Worm (Caenorhabditis elegans) whole organism, young adult: ENCODE data around the gene fbxa-47.

Experiments used
- B0035.1 ChIP-seq: sonication (generic microtip); optimal IDR thresholded peaks from 2 replicates; lab custom pipeline; 2016; ENCODE audit warnings: missing genetic modification characterization, mild to moderate bottlenecking, missing compliant biosample characterization, missing genotype, missing genetic modification reagents
- B0336.3 ChIP-seq: fragments of 200-800 bp; sonication (Bioruptor generic); IDR thresholded peaks from 2 replicates; pipeline ENCODE4 v1.3.6; 2022; ENCODE audit warnings: missing genetic modification characterization, missing compliant biosample characterization
- C17E4.6 ChIP-seq: fragments of 200-800 bp; sonication (Bioruptor generic); IDR thresholded peaks from 2 replicates; pipeline ENCODE4 v1.3.6; 2022; ENCODE audit warnings: missing genetic modification reagents, missing genetic modification characterization, missing compliant biosample characterization
- F22D6.2 ChIP-seq: sonication (generic microtip); optimal IDR thresholded peaks from 2 replicates; lab custom pipeline; 2016; ENCODE audit warnings: mild to moderate bottlenecking, missing genetic modification characterization, missing compliant biosample characterization
- F33H1.4 ChIP-seq: fragments of 200-800 bp; sonication (Bioruptor generic); IDR thresholded peaks from 2 replicates; pipeline ENCODE4 v1.3.6; 2022; ENCODE audit warnings: missing genetic modification reagents, missing genetic modification characterization, missing compliant biosample characterization
- F39B2.1 ChIP-seq: fragments of 200-800 bp; sonication (Bioruptor generic); IDR thresholded peaks from 2 replicates; pipeline ENCODE4 v1.3.6; 2022; ENCODE audit warnings: missing genetic modification reagents, missing genetic modification characterization, missing compliant biosample characterization
- F49E8.2 ChIP-seq: sonication (generic microtip); optimal IDR thresholded peaks from 3 replicates; lab custom pipeline; 2017; ENCODE audit warnings: missing genetic modification characterization, mild to moderate bottlenecking, missing compliant biosample characterization, antibody characterized with exemption, moderate library complexity; ENCODE audit not compliant: insufficient read depth
- F55B11.4 ChIP-seq: sonication (generic microtip); optimal IDR thresholded peaks from 2 replicates; lab custom pipeline; 2016; ENCODE audit warnings: missing compliant biosample characterization, missing genetic modification characterization, borderline replicate concordance; ENCODE audit not compliant: insufficient read depth
- F57A8.1 ChIP-seq: fragments of 200-800 bp; sonication (Bioruptor generic); optimal IDR thresholded peaks from 2 replicates; lab custom pipeline; 2018; ENCODE audit warnings: mild to moderate bottlenecking, missing genetic modification characterization, moderate library complexity, missing compliant biosample characterization
- K12H6.12 ChIP-seq: fragments of 200-800 bp; sonication (Bioruptor generic); optimal IDR thresholded peaks from 2 replicates; lab custom pipeline; 2018; ENCODE audit warnings: mild to moderate bottlenecking, missing genetic modification characterization, missing compliant biosample characterization
- Y53F4B.3 ChIP-seq: fragments of 200-800 bp; sonication (Bioruptor generic); IDR thresholded peaks from 2 replicates; pipeline ENCODE4 v1.3.6; 2022; ENCODE audit warnings: missing genetic modification reagents, missing genetic modification characterization, missing compliant biosample characterization
- Y67H2A.10 ChIP-seq: fragments of 200-800 bp; sonication (Bioruptor generic); conservative IDR thresholded peaks from 2 replicates; pipeline ENCODE4 v1.3.6; 2022; ENCODE audit warnings: missing genetic modification reagents, missing genetic modification characterization, missing compliant biosample characterization
- ama-1 ChIP-seq, 3 experiments: fragments of 150-350 bp in 1 of 3; sonication (generic microtip) in 2 of 3; optimal IDR thresholded peaks; 2 replicates each; lab custom pipeline; 2014 to 2018; ENCODE audit warnings: missing biosample characterization in 2 of 3, missing genetic modification characterization in 2 of 3, missing genetic modification reagents in 2 of 3
- atf-7 ChIP-seq: sonication (generic microtip); optimal IDR thresholded peaks from 2 replicates; lab custom pipeline; 2017; ENCODE audit warnings: mild to moderate bottlenecking, missing genetic modification characterization, missing compliant biosample characterization
- bed-1 ChIP-seq: fragments of 200-800 bp; sonication (Bioruptor generic); IDR thresholded peaks from 2 replicates; pipeline ENCODE4 v1.3.6; 2022; ENCODE audit warnings: missing genetic modification reagents, missing genetic modification characterization, missing compliant biosample characterization
- cebp-2 ChIP-seq: fragments of 200-800 bp; sonication (Bioruptor generic); IDR thresholded peaks from 2 replicates; pipeline ENCODE4 v1.3.6; 2022; ENCODE audit warnings: missing genetic modification characterization, missing compliant biosample characterization
- ceh-100 ChIP-seq: fragments of 200-800 bp; sonication (Bioruptor generic); IDR thresholded peaks from 2 replicates; pipeline ENCODE4 v1.3.6; 2022; ENCODE audit warnings: missing genetic modification reagents, missing genetic modification characterization, missing compliant biosample characterization
- ceh-27 ChIP-seq: fragments of 200-800 bp; sonication (Bioruptor generic); optimal IDR thresholded peaks from 2 replicates; lab custom pipeline; 2018; ENCODE audit warnings: mild to moderate bottlenecking, missing genetic modification characterization, moderate library complexity, missing compliant biosample characterization
- chd-7 ChIP-seq: sonication (generic microtip); optimal IDR thresholded peaks from 2 replicates; lab custom pipeline; 2016; ENCODE audit warnings: mild to moderate bottlenecking, missing genetic modification characterization, moderate library complexity, missing compliant biosample characterization
- dpl-1 ChIP-seq: fragments of 150-350 bp; optimal IDR thresholded peaks from 2 replicates; lab custom pipeline; 2014; ENCODE audit warnings: missing biosample characterization, missing genetic modification reagents, missing genetic modification characterization
- efl-1 ChIP-seq: fragments of 150-350 bp; optimal IDR thresholded peaks from 2 replicates; lab custom pipeline; 2014; ENCODE audit warnings: missing biosample characterization, missing genetic modification reagents, missing genetic modification characterization
- egl-18 ChIP-seq: fragments of 200-800 bp; sonication (Bioruptor generic); IDR thresholded peaks from 2 replicates; pipeline ENCODE4 v1.3.6; 2022; ENCODE audit warnings: missing genetic modification reagents, missing genetic modification characterization, missing compliant biosample characterization
- egl-44 ChIP-seq: fragments of 200-800 bp; sonication (Bioruptor generic); IDR thresholded peaks from 2 replicates; pipeline ENCODE4 v1.3.6; 2022; ENCODE audit warnings: missing genetic modification reagents, missing genetic modification characterization, missing compliant biosample characterization
- him-1 ChIP-seq: sonication (generic microtip); optimal IDR thresholded peaks from 2 replicates; lab custom pipeline; 2016; ENCODE audit warnings: missing genotype, missing genetic modification reagents, missing genetic modification characterization, missing compliant biosample characterization
- hlh-12 ChIP-seq: sonication (generic microtip); optimal IDR thresholded peaks from 2 replicates; lab custom pipeline; 2016; ENCODE audit warnings: missing genetic modification characterization, missing compliant biosample characterization
- hlh-26 ChIP-seq: fragments of 200-800 bp; sonication (Bioruptor generic); conservative IDR thresholded peaks from 2 replicates; pipeline ENCODE4 v1.3.6; 2022; ENCODE audit warnings: missing genetic modification reagents, missing genetic modification characterization, missing compliant biosample characterization
- hsf-1 ChIP-seq: fragments of 200-800 bp; sonication (Bioruptor generic); IDR thresholded peaks from 2 replicates; pipeline ENCODE4 v1.3.6; 2022; ENCODE audit warnings: missing genetic modification reagents, missing genetic modification characterization, missing compliant biosample characterization
- lag-1 ChIP-seq: fragments of 200-800 bp; sonication (Bioruptor generic); IDR thresholded peaks from 2 replicates; pipeline ENCODE4 v1.3.6; 2022; ENCODE audit warnings: missing genetic modification reagents, missing genetic modification characterization, missing compliant biosample characterization
- lsy-27 ChIP-seq: sonication (generic microtip); optimal IDR thresholded peaks from 2 replicates; lab custom pipeline; 2017; ENCODE audit warnings: missing genetic modification characterization, mild to moderate bottlenecking, missing compliant biosample characterization, antibody characterized with exemption, missing genotype, borderline replicate concordance; ENCODE audit not compliant: insufficient read depth
- madf-6 ChIP-seq: fragments of 200-800 bp; sonication (Bioruptor generic); IDR thresholded peaks from 2 replicates; pipeline ENCODE4 v1.3.6; 2022; ENCODE audit warnings: missing genetic modification reagents, missing genetic modification characterization, missing compliant biosample characterization
- mel-28 ChIP-seq: sonication (generic microtip); optimal IDR thresholded peaks from 2 replicates; lab custom pipeline; 2016; ENCODE audit warnings: borderline replicate concordance, mild to moderate bottlenecking, missing genetic modification characterization, missing compliant biosample characterization
- mes-4 ChIP-seq: sonication (generic microtip); optimal IDR thresholded peaks from 2 replicates; lab custom pipeline; 2016; ENCODE audit warnings: missing genotype, missing genetic modification characterization, missing compliant biosample characterization
- nfyb-1 ChIP-seq: fragments of 200-800 bp; sonication (Bioruptor generic); IDR thresholded peaks from 2 replicates; pipeline ENCODE4 v1.3.6; 2022; ENCODE audit warnings: missing genetic modification reagents, missing genetic modification characterization, missing compliant biosample characterization
- nhr-80 ChIP-seq: sonication (generic microtip); optimal IDR thresholded peaks from 2 replicates; lab custom pipeline; 2016; ENCODE audit warnings: missing genetic modification characterization, missing compliant biosample characterization
- pha-4 ChIP-seq: fragments of 150-350 bp; sonication (generic microtip); optimal IDR thresholded peaks from 2 replicates; lab custom pipeline; 2014; ENCODE audit warnings: missing biosample characterization, missing genetic modification reagents, missing genetic modification characterization
- snpc-1.3 ChIP-seq: sonication (generic microtip); optimal IDR thresholded peaks from 2 replicates; lab custom pipeline; 2017; ENCODE audit warnings: missing genetic modification characterization, mild to moderate bottlenecking, missing compliant biosample characterization, antibody characterized with exemption, moderate library complexity, missing genotype, missing genetic modification reagents; ENCODE audit not compliant: insufficient read depth
- tbx-9 ChIP-seq: sonication (generic microtip); optimal IDR thresholded peaks from 2 replicates; lab custom pipeline; 2016; ENCODE audit warnings: borderline replicate concordance, missing genetic modification characterization, inconsistent platforms, missing compliant biosample characterization
- tlf-1 ChIP-seq: fragments of 200-800 bp; sonication (Bioruptor generic); optimal IDR thresholded peaks from 2 replicates; lab custom pipeline; 2018; ENCODE audit warnings: mild to moderate bottlenecking, missing genetic modification characterization, missing compliant biosample characterization
- zfh-2 ChIP-seq: fragments of 200-800 bp; sonication (Bioruptor generic); conservative IDR thresholded peaks from 2 replicates; pipeline ENCODE4 v1.3.6; 2022; ENCODE audit warnings: missing genetic modification reagents, missing genetic modification characterization, missing compliant biosample characterization
- ztf-28 ChIP-seq: fragments of 200-800 bp; sonication (Bioruptor generic); IDR thresholded peaks from 2 replicates; pipeline ENCODE4 v1.3.6; 2022; ENCODE audit warnings: missing genetic modification reagents, missing genetic modification characterization, missing compliant biosample characterization

The fbxa-47 gene

DNA sequence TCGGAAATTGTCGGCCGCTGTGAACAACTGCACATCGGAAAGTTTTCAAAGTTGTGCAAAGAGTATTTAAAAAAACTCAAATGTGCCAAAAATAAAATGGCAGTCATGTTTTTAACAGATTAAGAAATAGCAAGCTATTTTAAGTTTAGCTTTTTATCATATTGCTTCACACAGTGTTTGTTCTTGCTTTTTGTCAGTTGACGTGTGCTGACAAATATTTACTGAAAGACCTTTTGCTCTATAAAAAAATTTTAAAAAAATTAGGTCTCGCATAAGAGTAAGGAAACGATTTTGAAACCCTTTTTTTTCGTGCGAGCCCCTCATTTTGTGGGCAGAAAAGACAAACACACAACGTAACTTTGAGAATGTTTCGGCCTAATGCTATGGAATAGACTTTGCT is 23.3 kb upstream of the fbxa-47 start, which contains the start of gene fbxa-71:
Gene fbxa-71, plus strand, starts transcription at position 301 of the 400 bp plus-strand sequence.
- TF ChIP-seq ceh-27 (GFP tag; lab: Kevin White, UChicago) (no peak), lsy-27 (tag; lab: Kevin White, UChicago) (no peak), efl-1 (GFP tag; lab: Kevin White, UChicago) (no peak), bed-1 (no peak), F33H1.4 (GFP tag; lab: Robert Waterston, UW) (no peak), snpc-1.3 (tag; lab: Kevin White, UChicago) (no peak), mes-4 (tag; lab: Kevin White, UChicago) (no peak), egl-18 (no peak), egl-44 (GFP tag; lab: Robert Waterston, UW) (no peak), pha-4 (tag; lab: Kevin White, UChicago) (no peak), hsf-1 (GFP tag; lab: Robert Waterston, UW) (no peak), hlh-12 (tag; lab: Kevin White, UChicago) (no peak), ztf-28 (GFP tag; lab: Robert Waterston, UW) (no peak), F57A8.1 (no peak), zfh-2 (GFP tag; lab: Robert Waterston, UW) (no peak), dpl-1 (GFP tag; lab: Kevin White, UChicago) (no peak), tbx-9 (tag; lab: Kevin White, UChicago) (no peak)

DNA sequence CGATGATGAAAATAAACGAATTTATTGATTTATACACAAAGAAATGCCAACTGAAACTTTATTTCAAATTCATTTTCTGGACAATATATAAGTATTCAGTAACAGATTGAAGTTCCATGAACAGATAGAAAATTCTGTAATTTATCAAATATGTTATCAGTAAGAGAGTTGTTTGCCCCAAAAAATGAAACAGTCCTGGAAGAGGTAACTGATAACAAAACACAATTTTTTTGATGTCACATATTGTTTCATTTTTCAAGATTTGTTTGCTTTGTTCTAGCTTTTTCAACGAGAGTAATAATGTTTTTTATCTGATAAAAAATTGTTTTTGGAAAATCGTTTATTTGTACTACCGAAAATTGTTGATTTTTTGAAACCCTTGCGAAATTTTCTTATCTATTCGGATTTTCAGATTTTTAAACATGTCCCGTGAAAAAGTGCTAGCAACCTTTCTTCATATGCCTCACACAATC is 20.8 kb upstream of the fbxa-47 start, which contains the start of gene fbxa-73:
Gene fbxa-73, plus strand, starts transcription at position 423 of the 473 bp plus-strand sequence.
- TF ChIP-seq atf-7 (tag; lab: Kevin White, UChicago) (no peak), chd-7 (tag; lab: Kevin White, UChicago) (no peak), F22D6.2 (no peak), F39B2.1 (no peak), nhr-80 (tag; lab: Kevin White, UChicago) (peak; percentile 26), egl-18 (no peak)

- TF ChIP-seq F57A8.1 (no peak), K12H6.12 (tag; lab: Kevin White, UChicago) (no peak), ceh-100 (GFP tag; lab: Robert Waterston, UW) (no peak), hlh-26 (GFP tag; lab: Robert Waterston, UW) (no peak), C17E4.6 (no peak), efl-1 (GFP tag; lab: Kevin White, UChicago) (no peak), tlf-1 (GFP tag; lab: Kevin White, UChicago) (no peak), cebp-2 (GFP tag; lab: Robert Waterston, UW) (no peak), nfyb-1 (GFP tag; lab: Robert Waterston, UW) (no peak)
- TF ChIP-seq, all 124 proteins: peak for 0
Observed at ce11 chrIII:2251348-2251747, 19.1 kb upstream of the fbxa-47 start, which contains the start of gene fbxa-7. Gene fbxa-7 (minus strand): TSS chrIII:2251448.

ce11 chrIII:2245727-2246126 is 13.5 kb upstream of the fbxa-47 start, which contains the start of gene srd-67:
Gene srd-67 (minus strand): TSS chrIII:2245827.
- TF ChIP-seq him-1 = no peak
- no peak for TF ChIP-seq lag-1 (GFP tag; lab: Robert Waterston, UW)
- TF ChIP-seq, all 124 proteins: peak for 0

- TF ChIP-seq ama-1 (optimal IDR thresholded peaks at IDR 0.05; lab: Kevin White, UChicago) (no peak), ama-1 (GFP tag; optimal IDR thresholded peaks at IDR 0.05; lab: Kevin White, UChicago) (no peak), mel-28 (tag; lab: Kevin White, UChicago) (no peak), Y67H2A.10 (GFP tag; lab: Robert Waterston, UW) (no peak), F55B11.4 (tag; lab: Kevin White, UChicago) (no peak), tbx-9 (tag; lab: Kevin White, UChicago) (no peak), him-1 (no peak), nhr-80 (tag; lab: Kevin White, UChicago) (no peak), F49E8.2 (tag; lab: Kevin White, UChicago) (no peak), Y53F4B.3 (no peak), B0035.1 (tag; lab: Kevin White, UChicago) (no peak), B0336.3 (GFP tag; lab: Robert Waterston, UW) (no peak), madf-6 (GFP tag; lab: Robert Waterston, UW) (no peak), hlh-12 (tag; lab: Kevin White, UChicago) (no peak)
Observed at ce11 chrIII:2243617-2244016, 11.4 kb upstream of the fbxa-47 start.
